Fruit fly (Drosophila melanogaster) whole organism, embryonic: ENCODE results near the gene UbcE2H.
A peak's percentile ranks its signal among the peaks of the same experiment; 100 is the strongest.

Source experiments
- Aef1 ChIP-seq: fragments of 200-800 bp; sonication (Bioruptor generic); IDR thresholded peaks from 3 replicates; pipeline ENCODE4 v1.3.6; 2022; ENCODE audit warnings: missing biosample characterization, missing genetic modification characterization
- Antp ChIP-seq: fragments of 200-800 bp; sonication (Bioruptor generic); optimal IDR thresholded peaks from 3 replicates; lab custom pipeline; 2016; ENCODE audit warnings: missing biosample characterization, missing genetic modification characterization
- Atf-2 ChIP-seq: fragments of 200-800 bp; sonication (Bioruptor generic); optimal IDR thresholded peaks from 2 replicates; lab custom pipeline; 2016; ENCODE audit warnings: missing biosample characterization, missing genetic modification characterization
- B-H1 ChIP-seq: fragments of 200-800 bp; sonication (Bioruptor generic); IDR thresholded peaks from 3 replicates; pipeline ENCODE4 v1.3.6; 2022; ENCODE audit warnings: missing biosample characterization, missing genetic modification characterization
- BtbVII ChIP-seq: fragments of 200-800 bp; sonication (Bioruptor generic); optimal IDR thresholded peaks from 3 replicates; lab custom pipeline; 2017; ENCODE audit warnings: missing biosample characterization, mild to moderate bottlenecking, missing genetic modification characterization
- C15 ChIP-seq: fragments of 200-800 bp; sonication (Bioruptor generic); IDR thresholded peaks from 3 replicates; pipeline ENCODE4 v1.3.6; 2022; ENCODE audit warnings: missing biosample characterization, missing genetic modification characterization
- CG11247 ChIP-seq: fragments of 200-800 bp; sonication (Bioruptor generic); IDR thresholded peaks from 2 replicates; pipeline ENCODE4 v1.3.6; 2022; ENCODE audit warnings: missing biosample characterization, missing genetic modification characterization
- CG11456 ChIP-seq: fragments of 200-800 bp; sonication (Bioruptor generic); IDR thresholded peaks from 3 replicates; pipeline ENCODE4 v1.3.6; 2022; ENCODE audit warnings: missing biosample characterization, missing genetic modification characterization
- CG12659 ChIP-seq: fragments of 200-800 bp; sonication (Bioruptor generic); optimal IDR thresholded peaks from 3 replicates; lab custom pipeline; 2017; ENCODE audit warnings: mild to moderate bottlenecking, missing biosample characterization, missing genetic modification reagents, missing genetic modification characterization
- CG14050 ChIP-seq: fragments of 200-800 bp; sonication (Bioruptor generic); IDR thresholded peaks from 3 replicates; pipeline ENCODE4 v1.3.6; 2022; ENCODE audit warnings: missing biosample characterization, missing genetic modification characterization
- CG14441 ChIP-seq: fragments of 200-800 bp; sonication (Bioruptor generic); IDR thresholded peaks from 2 replicates; pipeline ENCODE4 v1.3.6; 2022; ENCODE audit warnings: missing biosample characterization, missing genetic modification characterization
- CG14860 ChIP-seq: fragments of 200-800 bp; sonication (Bioruptor generic); IDR thresholded peaks from 3 replicates; pipeline ENCODE4 v1.3.6; 2022; ENCODE audit warnings: missing biosample characterization, missing genetic modification characterization; ENCODE audit not compliant: partially characterized antibody
- CG16813 ChIP-seq: fragments of 200-800 bp; sonication (Bioruptor generic); IDR thresholded peaks from 3 replicates; pipeline ENCODE4 v1.3.6; 2022; ENCODE audit warnings: missing biosample characterization, missing genetic modification characterization; ENCODE audit not compliant: partially characterized antibody
- CG18011 ChIP-seq: fragments of 200-800 bp; sonication (Bioruptor generic); optimal IDR thresholded peaks from 2 replicates; lab custom pipeline; 2017; ENCODE audit warnings: missing biosample characterization, missing genetic modification characterization, mild to moderate bottlenecking, moderate library complexity, missing genotype
- CG1832 ChIP-seq: fragments of 200-800 bp; sonication (Bioruptor generic); optimal IDR thresholded peaks from 2 replicates; lab custom pipeline; 2017; ENCODE audit warnings: missing biosample characterization, mild to moderate bottlenecking, missing genetic modification characterization, inconsistent platforms
- CG18476 ChIP-seq: fragments of 200-800 bp; sonication (Bioruptor generic); optimal IDR thresholded peaks from 2 replicates; lab custom pipeline; 2016; ENCODE audit warnings: missing biosample characterization, mild to moderate bottlenecking, missing genetic modification characterization
- CG2129 ChIP-seq: fragments of 200-800 bp; sonication (Bioruptor generic); IDR thresholded peaks from 2 replicates; pipeline ENCODE4 v1.3.6; 2022; ENCODE audit warnings: missing biosample characterization, missing genetic modification characterization; ENCODE audit not compliant: partially characterized antibody
- CG31441 ChIP-seq: fragments of 200-800 bp; sonication (Bioruptor generic); IDR thresholded peaks from 2 replicates; pipeline ENCODE4 v1.3.6; 2022; ENCODE audit warnings: missing biosample characterization, missing genetic modification characterization
- CG32532 ChIP-seq: fragments of 200-800 bp; sonication (Bioruptor generic); IDR thresholded peaks from 2 replicates; pipeline ENCODE4 v1.3.6; 2022; ENCODE audit warnings: missing biosample characterization, missing genetic modification characterization
- CG6175 ChIP-seq: fragments of 200-800 bp; sonication (Bioruptor generic); IDR thresholded peaks from 3 replicates; pipeline ENCODE4 v1.3.6; 2022; ENCODE audit warnings: missing biosample characterization, missing genetic modification characterization
- CG7987 ChIP-seq: fragments of 200-800 bp; sonication (Bioruptor generic); optimal IDR thresholded peaks from 2 replicates; lab custom pipeline; 2018; ENCODE audit warnings: missing biosample characterization, mild to moderate bottlenecking, missing genetic modification characterization, moderate library complexity
- CG9817 ChIP-seq: fragments of 200-800 bp; sonication (Bioruptor generic); optimal IDR thresholded peaks from 2 replicates; lab custom pipeline; 2018; ENCODE audit warnings: missing biosample characterization, mild to moderate bottlenecking, missing genetic modification characterization, moderate library complexity
- E2f2 ChIP-seq: fragments of 200-800 bp; sonication (Bioruptor generic); IDR thresholded peaks from 2 replicates; pipeline ENCODE4 v1.3.6; 2022; ENCODE audit warnings: missing biosample characterization, missing genetic modification characterization
- ERR ChIP-seq: fragments of 200-800 bp; sonication (Bioruptor generic); optimal IDR thresholded peaks from 2 replicates; lab custom pipeline; 2016; ENCODE audit warnings: missing biosample characterization, missing genetic modification characterization
- H2.0 ChIP-seq: fragments of 200-800 bp; sonication (Bioruptor generic); IDR thresholded peaks from 2 replicates; pipeline ENCODE4 v1.3.6; 2022; ENCODE audit warnings: missing biosample characterization, missing genetic modification characterization
- HHEX ChIP-seq: fragments of 200-800 bp; sonication (Bioruptor generic); optimal IDR thresholded peaks from 3 replicates; lab custom pipeline; 2017; ENCODE audit warnings: missing biosample characterization, mild to moderate bottlenecking, missing genetic modification characterization, missing genetic modification reagents
- Mad ChIP-seq: fragments of 200-800 bp; sonication (Bioruptor generic); optimal IDR thresholded peaks from 2 replicates; lab custom pipeline; 2016; ENCODE audit warnings: missing biosample characterization, missing genetic modification characterization
- Ravus ChIP-seq: fragments of 200-800 bp; sonication (Bioruptor generic); IDR thresholded peaks from 2 replicates; pipeline ENCODE4 v1.3.6; 2022; ENCODE audit warnings: missing biosample characterization, missing genetic modification characterization
- Sox100B ChIP-seq: fragments of 200-800 bp; sonication (Bioruptor generic); optimal IDR thresholded peaks from 3 replicates; lab custom pipeline; 2018; ENCODE audit warnings: missing biosample characterization, mild to moderate bottlenecking, missing genetic modification characterization
- amos ChIP-seq: fragments of 200-800 bp; sonication (Bioruptor generic); IDR thresholded peaks from 2 replicates; pipeline ENCODE4 v1.3.6; 2022; ENCODE audit warnings: missing biosample characterization, missing genetic modification characterization; ENCODE audit not compliant: partially characterized antibody
- aop ChIP-seq: fragments of 200-800 bp; sonication (Bioruptor generic); IDR thresholded peaks from 2 replicates; pipeline ENCODE4 v1.3.6; 2022; ENCODE audit warnings: missing biosample characterization, missing genetic modification characterization
- ara ChIP-seq: fragments of 200-800 bp; sonication (Bioruptor generic); IDR thresholded peaks from 2 replicates; pipeline ENCODE4 v1.3.6; 2022; ENCODE audit warnings: missing biosample characterization, missing genetic modification characterization
- bcd ChIP-seq: fragments of 200-800 bp; sonication (Bioruptor generic); optimal IDR thresholded peaks from 2 replicates; lab custom pipeline; 2017; ENCODE audit warnings: missing biosample characterization, mild to moderate bottlenecking, missing genetic modification characterization
- cwo ChIP-seq: fragments of 200-800 bp; sonication (Bioruptor generic); optimal IDR thresholded peaks from 3 replicates; lab custom pipeline; 2017; ENCODE audit warnings: missing biosample characterization, missing genetic modification characterization, mild to moderate bottlenecking, moderate library complexity, missing genetic modification reagents
- danr ChIP-seq: fragments of 200-800 bp; sonication (Bioruptor generic); IDR thresholded peaks from 2 replicates; pipeline ENCODE4 v1.3.6; 2022; ENCODE audit warnings: missing biosample characterization, missing genetic modification characterization
- dpn ChIP-seq, 2 experiments: fragments of 200-800 bp; sonication (Bioruptor generic); optimal IDR thresholded peaks; 3 replicates each; lab custom pipeline; 2016; ENCODE audit warnings: missing biosample characterization in 2 of 2, missing genetic modification characterization in 2 of 2
- dysf ChIP-seq: fragments of 200-800 bp; sonication (Bioruptor generic); IDR thresholded peaks from 3 replicates; pipeline ENCODE4 v1.3.6; 2022; ENCODE audit warnings: missing biosample characterization, missing genetic modification characterization
- fu2 ChIP-seq: fragments of 200-800 bp; sonication (Bioruptor generic); optimal IDR thresholded peaks from 2 replicates; lab custom pipeline; 2016; ENCODE audit warnings: missing biosample characterization, missing genetic modification characterization
- grn ChIP-seq: fragments of 200-800 bp; sonication (Bioruptor generic); optimal IDR thresholded peaks from 3 replicates; lab custom pipeline; 2017; ENCODE audit warnings: missing biosample characterization, missing genetic modification characterization
- her ChIP-seq: fragments of 200-800 bp; sonication (Bioruptor generic); optimal IDR thresholded peaks from 2 replicates; lab custom pipeline; 2016; ENCODE audit warnings: missing biosample characterization, missing genetic modification characterization
- jumu ChIP-seq: fragments of 200-800 bp; sonication (Bioruptor generic); optimal IDR thresholded peaks from 3 replicates; lab custom pipeline; 2016; ENCODE audit warnings: missing biosample characterization, missing genetic modification characterization
- knrl ChIP-seq: fragments of 200-800 bp; sonication (Bioruptor generic); IDR thresholded peaks from 3 replicates; pipeline ENCODE4 v1.3.6; 2022; ENCODE audit warnings: missing biosample characterization, missing genetic modification characterization; ENCODE audit not compliant: partially characterized antibody
- p53 ChIP-seq: fragments of 200-800 bp; sonication (Bioruptor generic); optimal IDR thresholded peaks from 2 replicates; lab custom pipeline; 2016; ENCODE audit warnings: missing biosample characterization, missing genetic modification characterization
- psq ChIP-seq: fragments of 200-800 bp; sonication (Bioruptor generic); optimal IDR thresholded peaks from 2 replicates; lab custom pipeline; 2017; ENCODE audit warnings: missing biosample characterization, missing genetic modification characterization
- sc ChIP-seq, 3 experiments: fragments of >200 bp in 2 of 3; fragments of 200-800 bp in 1 of 3; sonication (Bioruptor generic) in 1 of 3; optimal IDR thresholded peaks; 2 replicates in 2 of 3; 3 replicates in 1 of 3; lab custom pipeline; 2017; ENCODE audit warnings: mild to moderate bottlenecking in 1 of 3, missing biosample characterization in 1 of 3, missing genetic modification characterization in 1 of 3, missing genetic modification reagents in 1 of 3
- so ChIP-seq: fragments of 200-800 bp; sonication (Bioruptor generic); IDR thresholded peaks from 3 replicates; pipeline ENCODE4 v1.3.6; 2022; ENCODE audit warnings: missing biosample characterization, missing genetic modification characterization
- stc ChIP-seq: fragments of 200-800 bp; sonication (Bioruptor generic); IDR thresholded peaks from 2 replicates; pipeline ENCODE4 v1.3.6; 2022; ENCODE audit warnings: missing biosample characterization, missing genetic modification characterization
- usp ChIP-seq: fragments of >200 bp; optimal IDR thresholded peaks from 2 replicates; lab custom pipeline; 2017; ENCODE audit warnings: missing biosample characterization, missing genetic modification characterization
- vvl ChIP-seq: fragments of 200-800 bp; sonication (Bioruptor generic); IDR thresholded peaks from 2 replicates; pipeline ENCODE4 v1.3.6; 2022; ENCODE audit warnings: missing biosample characterization, missing genetic modification characterization

Gene UbcE2H

dm6 chrX:8101479-8102198 lies 7.8 kb upstream of the UbcE2H start, which contains the start of gene CG2258 (continued):
- TF ChIP-seq CG12659 (peak; percentile 85), ERR (no peak), CG6175 (GFP tag; lab: Robert Waterston, UW) (peak; percentile 74; the same call in 1 of the 3 replicates), E2f2 (peak; percentile 85), stc (peak; percentile 84), CG1832 (no peak), dysf (GFP tag; lab: Robert Waterston, UW) (peak; percentile 93), CG18476 (peak; percentile 70), Antp (GFP tag; lab: Kevin White, UChicago) (no peak), Sox100B (GFP tag; lab: Kevin White, UChicago) (peak; percentile 83), jumu (GFP tag; lab: Kevin White, UChicago) (no peak), bcd (GFP tag; lab: Kevin White, UChicago) (peak; percentile 74), dpn (GFP tag; optimal IDR thresholded peaks at IDR 0.05; lab: Kevin White, UChicago) (peak; percentile 5 to 85), vvl (peak; percentile 95), usp (GFP tag; lab: Kevin White, UChicago) (no peak), so (peak; percentile 68; the same call in 1 of the 3 replicates), p53 (GFP tag; lab: Kevin White, UChicago) (no peak), H2.0 (GFP tag; lab: Robert Waterston, UW) (peak; percentile 78), CG32532 (peak; percentile 84), CG9817 (tag; lab: Kevin White, UChicago) (peak; percentile 89), HHEX (peak; percentile 85), CG14441 (GFP tag; lab: Robert Waterston, UW) (peak; percentile 88), danr (GFP tag; lab: Robert Waterston, UW) (peak; percentile 83), cwo (GFP tag; lab: Kevin White, UChicago) (peak; percentile 74), knrl (GFP tag; lab: Robert Waterston, UW) (no peak), CG11247 (peak; percentile 84), ara (GFP tag; lab: Robert Waterston, UW) (peak; percentile 70), Mad (peak; percentile 49), CG16813 (GFP tag; lab: Robert Waterston, UW) (no peak), her (GFP tag; lab: Kevin White, UChicago) (peak; percentile 66), CG31441 (peak; percentile 89), fu2 (GFP tag; lab: Kevin White, UChicago) (peak; percentile 63), amos (GFP tag; lab: Robert Waterston, UW) (no peak; the same call in 1 of the 2 replicates), CG18011 (GFP tag; lab: Kevin White, UChicago) (peak; percentile 27), Atf-2 (peak; percentile 45), Ravus (peak; percentile 57), CG7987 (GFP tag; lab: Kevin White, UChicago) (peak; percentile 46), sc (optimal IDR thresholded peaks at IDR 0.05; lab: Kevin White, UChicago) (no peak), sc (GFP tag; optimal IDR thresholded peaks at IDR 0.05; lab: Kevin White, UChicago) (peak; percentile 71), B-H1 (GFP tag; lab: Robert Waterston, UW) (peak; percentile 73), CG11456 (GFP tag; lab: Robert Waterston, UW) (peak; percentile 86), psq (GFP tag; lab: Kevin White, UChicago) (peak; percentile 24), Aef1 (peak; percentile 87), C15 (GFP tag; lab: Robert Waterston, UW) (peak; percentile 66; the same call in 1 of the 3 replicates), CG2129 (GFP tag; lab: Robert Waterston, UW) (no peak), CG14050 (GFP tag; lab: Robert Waterston, UW) (peak; percentile 74), grn (no peak), BtbVII (GFP tag; lab: Kevin White, UChicago) (peak; percentile 83), CG14860 (GFP tag; lab: Robert Waterston, UW) (no peak), aop (GFP tag; lab: Robert Waterston, UW) (0 out of 2 replicates have a peak, but pooled peaks have one; percentile 34)
